Worm (Caenorhabditis elegans): ENCODE data around the gene nhr-1.
A peak's percentile ranks its signal among the peaks of the same experiment; 100 is the strongest.

The nhr-1 gene

DNA sequence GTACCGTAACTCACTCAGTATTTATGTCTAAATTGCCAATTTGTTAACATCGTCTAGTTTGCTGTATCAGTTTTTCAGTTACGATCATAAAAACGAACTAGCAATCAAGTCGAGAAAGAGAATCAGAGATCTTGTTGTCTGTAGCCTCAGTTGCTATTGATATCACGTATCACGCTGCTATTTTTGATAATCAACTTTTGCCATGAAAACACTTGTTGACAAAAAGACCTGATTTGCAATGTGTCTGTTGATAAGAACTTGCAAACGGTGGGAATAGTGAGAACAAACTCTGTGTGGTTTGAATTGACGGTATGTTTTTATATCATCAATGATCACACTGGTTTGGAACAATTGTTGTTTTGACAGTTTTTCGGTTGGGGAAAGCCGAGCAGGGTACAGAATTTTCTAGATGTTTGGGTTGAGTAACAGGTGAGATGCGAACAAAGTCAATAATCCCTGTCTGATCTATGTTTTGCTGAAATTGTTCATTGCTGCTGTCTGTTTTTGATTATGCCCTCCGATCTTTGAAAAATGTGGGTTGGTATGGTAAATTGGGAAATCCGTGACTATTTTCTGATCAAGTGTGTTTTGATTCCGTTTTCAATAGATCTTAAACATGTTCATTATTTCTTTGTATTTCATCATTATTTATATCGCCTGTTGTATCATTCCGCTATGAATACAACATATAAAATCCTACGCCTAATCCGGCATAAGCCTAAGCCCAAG is 4.7 kb upstream of the nhr-1 start (continued):
- TF ChIP-seq daf-16 (GFP tag; optimal IDR thresholded peaks at IDR 0.05) (peak in 1 of 2 experiments; percentile 30), daf-16 (tag; optimal IDR thresholded peaks at IDR 0.05) (peak; percentile 99), hlh-11 (tag; optimal IDR thresholded peaks at IDR 0.05) (peak; percentile 75), hlh-30 (tag; optimal IDR thresholded peaks at IDR 0.05; ENCODE audit: insufficient read depth) (peak; percentile 18), unc-62 (GFP tag; optimal IDR thresholded peaks at IDR 0.05 in 1 of 2) (peak in 1 of 2 experiments; percentile 82), unc-62 (tag; optimal IDR thresholded peaks at IDR 0.05) (no peak), mdl-1 (tag; optimal IDR thresholded peaks at IDR 0.05) (peak in 1 of 2 experiments; percentile 61), T26A8.4 (GFP tag; IDR thresholded peaks at IDR 0.05) (no peak), lsy-2 (tag; optimal IDR thresholded peaks at IDR 0.05) (no peak), Y105C5A.15 (GFP tag; IDR thresholded peaks at IDR 0.05) (no peak), gei-8 (GFP tag; optimal IDR thresholded peaks at IDR 0.05) (no peak), php-3 (GFP tag; IDR thresholded peaks at IDR 0.05) (0 out of 2 replicates have a peak, but pooled peaks have one; percentile 38), pqm-1 (tag; optimal IDR thresholded peaks at IDR 0.05) (peak; percentile 51), nhr-102 (tag; optimal IDR thresholded peaks at IDR 0.05) (peak; percentile 10), duxl-1 (tag; optimal IDR thresholded peaks at IDR 0.05; ENCODE audit: poor library complexity) (no peak), nhr-111 (GFP tag; optimal IDR thresholded peaks at IDR 0.05) (no peak), F26F4.8 (GFP tag; conservative IDR thresholded peaks at IDR 0.05) (no peak), Y75B8A.6 (GFP tag; IDR thresholded peaks at IDR 0.05) (no peak), saeg-2 (GFP tag; IDR thresholded peaks at IDR 0.05) (no peak), hmg-1.1 (GFP tag; IDR thresholded peaks at IDR 0.05) (0 out of 2 replicates have a peak, but pooled peaks have one; percentile 8), egl-27 (tag; optimal IDR thresholded peaks at IDR 0.05) (no peak), ceh-32 (tag; optimal IDR thresholded peaks at IDR 0.05; ENCODE audit: poor library complexity) (no peak), aly-2 (tag; optimal IDR thresholded peaks at IDR 0.05) (no peak), ceh-62 (tag; optimal IDR thresholded peaks at IDR 0.05) (no peak), nhr-77 (tag; optimal IDR thresholded peaks at IDR 0.05) (no peak), F37D6.2 (tag; optimal IDR thresholded peaks at IDR 0.05) (no peak), set-16 (GFP tag; IDR thresholded peaks at IDR 0.05) (no peak), nhr-25 (tag; optimal IDR thresholded peaks at IDR 0.05; ENCODE audit: borderline replicate concordance, insufficient read depth) (no peak), aha-1 (tag) (peak; percentile 95), skn-1 (tag; optimal IDR thresholded peaks at IDR 0.05) (no peak)

DNA sequence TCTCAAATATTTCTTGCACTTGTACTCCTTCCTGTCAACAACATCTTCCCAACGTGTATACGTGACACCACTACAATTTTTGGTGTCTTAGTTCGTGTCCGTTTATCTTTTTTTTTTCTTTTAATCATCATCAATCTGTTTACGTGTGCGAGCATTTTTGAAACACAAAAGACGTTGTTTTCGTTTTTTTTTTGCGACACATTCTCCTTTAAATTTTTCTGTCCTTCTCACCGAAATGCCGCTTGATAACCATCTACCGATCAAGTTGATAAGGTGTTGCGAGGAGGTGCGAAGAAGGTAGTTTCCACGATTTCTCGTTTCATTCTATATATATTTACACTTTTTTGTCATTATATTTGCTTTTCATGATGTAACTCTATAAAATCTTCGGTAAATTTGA is 3.3 kb upstream of the nhr-1 start:
- TF ChIP-seq pha-4 (GFP tag; IDR thresholded peaks at IDR 0.05) (no peak), pha-4 (tag; optimal IDR thresholded peaks at IDR 0.05) (no peak), dpl-1 (GFP tag; optimal IDR thresholded peaks at IDR 0.05) (no peak), tra-1 (GFP tag; IDR thresholded peaks at IDR 0.05) (0 out of 2 replicates have a peak, but pooled peaks have one; percentile 17), nhr-28 (tag; optimal IDR thresholded peaks at IDR 0.05) (peak; percentile 9), daf-16 (GFP tag; optimal IDR thresholded peaks at IDR 0.05) (no peak), daf-16 (tag; optimal IDR thresholded peaks at IDR 0.05) (peak; percentile 97), dve-1 (tag; optimal IDR thresholded peaks at IDR 0.05; ENCODE audit: insufficient read depth) (peak; percentile 24), nhr-41 (GFP tag; IDR thresholded peaks at IDR 0.05) (no peak), F10B5.3 (tag; optimal IDR thresholded peaks at IDR 0.05) (no peak), dmd-6 (GFP tag; IDR thresholded peaks at IDR 0.05) (peak; percentile 44; the same call in 1 of the 2 replicates), hlh-11 (tag; optimal IDR thresholded peaks at IDR 0.05) (peak; percentile 23), pqm-1 (tag; optimal IDR thresholded peaks at IDR 0.05) (peak; percentile 18)
